Worm (Caenorhabditis elegans): Measurements from ENCODE around the gene cwp-5.

DNA sequence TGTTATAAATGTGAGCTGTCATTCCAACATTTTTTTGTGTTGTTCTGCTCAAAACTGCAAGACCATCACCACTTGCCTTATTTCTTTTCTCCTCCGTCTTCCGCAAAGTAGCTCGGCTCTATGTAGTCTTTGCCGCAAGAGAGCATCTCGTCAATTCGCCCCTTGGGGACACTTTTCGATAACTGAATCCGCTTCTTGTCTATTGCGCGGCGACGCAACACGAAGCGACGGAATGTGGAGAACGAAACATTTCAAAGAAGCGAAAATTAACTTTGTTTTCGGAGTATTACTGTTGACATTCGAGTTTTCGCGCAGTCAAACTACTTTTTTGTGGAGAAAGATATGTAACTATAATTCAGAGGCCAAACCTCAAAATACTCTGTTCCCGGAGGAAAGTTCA, 8.4 kb upstream of the cwp-5 start:
- TF ChIP-seq Y116A8C.19 (tag; optimal IDR thresholded peaks at IDR 0.05; ENCODE audit: borderline replicate concordance) (no peak), nhr-71 (tag; optimal IDR thresholded peaks at IDR 0.05) (no peak), egl-13 (tag; optimal IDR thresholded peaks at IDR 0.05) (no peak), nhr-12 (tag; optimal IDR thresholded peaks at IDR 0.05) (no peak), dpl-1 (GFP tag; optimal IDR thresholded peaks at IDR 0.05) (no peak), hlh-4 (tag; optimal IDR thresholded peaks at IDR 0.05) (no peak), aly-2 (tag; optimal IDR thresholded peaks at IDR 0.05) (no peak), unc-62 (GFP tag; optimal IDR thresholded peaks at IDR 0.05) (no peak)

All from whole organism, L1 larva.